Fruit fly (Drosophila melanogaster): ENCODE results near the gene Hsp60D.

The Hsp60D gene

DNA sequence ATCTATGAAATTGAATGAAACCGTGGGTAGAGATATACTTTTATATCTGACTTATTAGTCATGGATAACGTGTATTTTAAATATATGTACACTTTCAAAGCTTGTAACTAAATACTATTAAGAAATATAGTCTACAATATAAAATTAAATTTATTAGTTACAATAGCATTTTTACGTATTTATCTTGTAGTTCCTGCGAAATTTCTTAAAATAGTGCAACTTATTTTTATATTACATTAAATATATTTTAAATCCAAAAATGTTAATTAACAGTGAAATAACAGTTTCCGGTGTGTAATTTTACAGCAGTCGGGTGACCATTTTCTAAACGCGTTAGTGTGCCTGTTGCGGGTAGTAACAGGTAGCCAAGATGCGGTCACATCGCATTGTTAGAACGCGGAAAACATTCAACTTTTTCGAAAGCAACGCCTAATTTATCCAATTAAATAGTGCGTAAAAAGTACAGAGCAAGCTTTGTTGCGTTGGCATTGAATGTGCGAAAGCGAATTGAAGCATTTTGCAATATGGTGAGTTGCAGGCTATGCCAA lies 50.6 kb downstream of the Hsp60D start, which contains the start of the genes CG10859 and CG7110 (continued):
- TF ChIP-seq Rfx (GFP tag; IDR thresholded peaks at IDR 0.05), result peak; percentile 9; the same call in 1 of the 2 replicates
